Worm (Caenorhabditis elegans) whole organism, mixed stage, embryonic: Measurements from ENCODE around the gene fbxa-131.

Source experiments
- M03D4.4 ChIP-seq: sonication (generic microtip); optimal IDR thresholded peaks from 2 replicates; lab custom pipeline; 2017; ENCODE audit warnings: mild to moderate bottlenecking, missing genetic modification characterization, missing compliant biosample characterization
- blmp-1 ChIP-seq: fragments of 150-350 bp; optimal IDR thresholded peaks from 2 replicates; lab custom pipeline; 2014; ENCODE audit warnings: missing biosample characterization, missing genetic modification characterization
- ceh-39 ChIP-seq: fragments of 150-350 bp; optimal IDR thresholded peaks from 2 replicates; lab custom pipeline; 2014; ENCODE audit warnings: missing biosample characterization, missing genetic modification characterization
- ceh-43 ChIP-seq: fragments of 200-800 bp; sonication (Bioruptor generic); optimal IDR thresholded peaks from 2 replicates; lab custom pipeline; 2018; ENCODE audit warnings: mild to moderate bottlenecking, missing genetic modification characterization, moderate library complexity, missing compliant biosample characterization
- ceh-83 ChIP-seq: fragments of 200-800 bp; sonication (Bioruptor generic); optimal IDR thresholded peaks from 2 replicates; lab custom pipeline; 2018; ENCODE audit warnings: mild to moderate bottlenecking, missing genetic modification characterization, missing compliant biosample characterization
- ces-1 ChIP-seq: fragments of 150-350 bp; optimal IDR thresholded peaks from 2 replicates; lab custom pipeline; 2014; ENCODE audit warnings: missing biosample characterization, missing genetic modification reagents, missing genetic modification characterization
- cnd-1 ChIP-seq: fragments of 200-800 bp; sonication (Bioruptor generic); optimal IDR thresholded peaks from 2 replicates; lab custom pipeline; 2018; ENCODE audit warnings: mild to moderate bottlenecking, missing genetic modification characterization, missing compliant biosample characterization
- drap-1 ChIP-seq: fragments of 200-800 bp; sonication (Bioruptor generic); optimal IDR thresholded peaks from 3 replicates; lab custom pipeline; 2018; ENCODE audit warnings: mild to moderate bottlenecking, missing genetic modification characterization, missing compliant biosample characterization
- elt-1 ChIP-seq: sonication (generic microtip); optimal IDR thresholded peaks from 2 replicates; lab custom pipeline; 2017; ENCODE audit warnings: missing genetic modification characterization, mild to moderate bottlenecking, missing compliant biosample characterization, antibody characterized with exemption, moderate library complexity, borderline replicate concordance; ENCODE audit not compliant: insufficient read depth
- elt-3 ChIP-seq: fragments of 150-350 bp; optimal IDR thresholded peaks from 2 replicates; lab custom pipeline; 2014; ENCODE audit warnings: missing biosample characterization, missing genetic modification characterization
- flh-1 ChIP-seq: fragments of 200-800 bp; sonication (Bioruptor generic); optimal IDR thresholded peaks from 2 replicates; lab custom pipeline; 2018; ENCODE audit warnings: mild to moderate bottlenecking, missing genetic modification characterization, moderate library complexity, missing compliant biosample characterization
- ham-2 ChIP-seq: fragments of 200-800 bp; sonication (Bioruptor generic); optimal IDR thresholded peaks from 2 replicates; lab custom pipeline; 2018; ENCODE audit warnings: mild to moderate bottlenecking, missing genetic modification characterization, missing compliant biosample characterization
- hlh-1 ChIP-seq: fragments of 150-350 bp; optimal IDR thresholded peaks from 2 replicates; lab custom pipeline; 2014; ENCODE audit warnings: missing biosample characterization, missing genetic modification reagents, missing genetic modification characterization
- lin-13 ChIP-seq: fragments of 150-350 bp; optimal IDR thresholded peaks from 2 replicates; lab custom pipeline; 2014; ENCODE audit warnings: missing biosample characterization, missing genetic modification characterization
- lin-32 ChIP-seq: fragments of 200-800 bp; sonication (Bioruptor generic); optimal IDR thresholded peaks from 2 replicates; lab custom pipeline; 2018; ENCODE audit warnings: mild to moderate bottlenecking, missing genetic modification characterization, missing compliant biosample characterization
- lsy-2 ChIP-seq: fragments of 150-350 bp; optimal IDR thresholded peaks from 2 replicates; lab custom pipeline; 2014; ENCODE audit warnings: missing biosample characterization, missing genetic modification characterization
- mab-5 ChIP-seq: fragments of 150-350 bp; optimal IDR thresholded peaks from 2 replicates; lab custom pipeline; 2014; ENCODE audit warnings: missing biosample characterization, missing genetic modification characterization
- mep-1 ChIP-seq: fragments of 150-350 bp; optimal IDR thresholded peaks from 2 replicates; lab custom pipeline; 2017; ENCODE audit warnings: missing biosample characterization, missing genetic modification reagents, missing genetic modification characterization, inconsistent platforms
- mls-2 ChIP-seq: sonication (generic microtip); optimal IDR thresholded peaks from 2 replicates; lab custom pipeline; 2016; ENCODE audit warnings: mild to moderate bottlenecking, missing genetic modification characterization, moderate library complexity, missing compliant biosample characterization
- nhr-12 ChIP-seq: fragments of 150-350 bp; optimal IDR thresholded peaks from 2 replicates; lab custom pipeline; 2014; ENCODE audit warnings: missing biosample characterization, missing genetic modification characterization
- nhr-2 ChIP-seq: fragments of 150-350 bp; optimal IDR thresholded peaks from 2 replicates; lab custom pipeline; 2014; ENCODE audit warnings: missing biosample characterization, missing genetic modification characterization
- nhr-237 ChIP-seq: fragments of 150-350 bp; optimal IDR thresholded peaks from 2 replicates; lab custom pipeline; 2014; ENCODE audit warnings: missing biosample characterization, missing genetic modification characterization
- nhr-28 ChIP-seq: fragments of 150-350 bp; optimal IDR thresholded peaks from 2 replicates; lab custom pipeline; 2014; ENCODE audit warnings: missing biosample characterization, missing genetic modification characterization
- nhr-76 ChIP-seq: sonication (generic microtip); optimal IDR thresholded peaks from 2 replicates; lab custom pipeline; 2017; ENCODE audit warnings: missing biosample characterization, missing genetic modification characterization
- sem-2 ChIP-seq: fragments of 200-800 bp; sonication (Bioruptor generic); optimal IDR thresholded peaks from 2 replicates; lab custom pipeline; 2018; ENCODE audit warnings: mild to moderate bottlenecking, missing genetic modification characterization, missing compliant biosample characterization
- tbx-8 ChIP-seq: fragments of 200-800 bp; sonication (Bioruptor generic); optimal IDR thresholded peaks from 2 replicates; lab custom pipeline; 2018; ENCODE audit warnings: mild to moderate bottlenecking, missing genetic modification characterization, moderate library complexity, missing compliant biosample characterization
- unc-120 ChIP-seq: sonication (generic microtip); optimal IDR thresholded peaks from 2 replicates; lab custom pipeline; 2017; ENCODE audit warnings: missing genetic modification characterization, missing compliant biosample characterization; ENCODE audit not compliant: poor library complexity, severe bottlenecking
- unc-39 ChIP-seq: fragments of 150-350 bp; optimal IDR thresholded peaks from 2 replicates; lab custom pipeline; 2014; ENCODE audit warnings: missing biosample characterization, missing genetic modification characterization
- unc-62 ChIP-seq: fragments of 150-350 bp; optimal IDR thresholded peaks from 2 replicates; lab custom pipeline; 2014; ENCODE audit warnings: missing biosample characterization, missing genetic modification reagents, missing genetic modification characterization
- zip-8 ChIP-seq: fragments of 150-350 bp; optimal IDR thresholded peaks from 2 replicates; lab custom pipeline; 2014; ENCODE audit warnings: missing biosample characterization, missing genetic modification characterization
- ztf-11 ChIP-seq: fragments of 150-350 bp; optimal IDR thresholded peaks from 2 replicates; lab custom pipeline; 2014; ENCODE audit warnings: missing biosample characterization, missing genetic modification characterization

Gene fbxa-131

DNA sequence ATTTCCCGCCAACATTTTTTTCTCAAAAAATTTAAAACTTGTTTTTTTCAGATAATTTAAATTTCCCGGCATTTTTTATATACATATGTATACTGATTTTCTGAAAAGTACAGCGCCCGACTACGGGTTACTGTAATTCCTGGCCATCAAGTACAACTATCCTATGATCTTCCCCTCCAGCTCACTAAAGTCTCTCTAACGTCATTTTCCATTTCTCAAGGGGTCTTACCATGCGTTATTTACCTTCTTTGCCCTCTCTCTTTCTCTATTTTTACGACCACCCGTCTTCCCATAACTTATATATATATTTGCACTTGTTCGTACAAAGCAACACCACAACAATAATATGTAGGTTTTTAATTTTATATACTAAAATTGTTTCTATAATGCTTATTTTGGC, 18.0 kb downstream of the fbxa-131 start, which contains the start of gene W04E12.9:
Gene W04E12.9 (plus strand): TSS at position 301 of the 400 bp plus-strand sequence.
- no peak for TF ChIP-seq mls-2

DNA sequence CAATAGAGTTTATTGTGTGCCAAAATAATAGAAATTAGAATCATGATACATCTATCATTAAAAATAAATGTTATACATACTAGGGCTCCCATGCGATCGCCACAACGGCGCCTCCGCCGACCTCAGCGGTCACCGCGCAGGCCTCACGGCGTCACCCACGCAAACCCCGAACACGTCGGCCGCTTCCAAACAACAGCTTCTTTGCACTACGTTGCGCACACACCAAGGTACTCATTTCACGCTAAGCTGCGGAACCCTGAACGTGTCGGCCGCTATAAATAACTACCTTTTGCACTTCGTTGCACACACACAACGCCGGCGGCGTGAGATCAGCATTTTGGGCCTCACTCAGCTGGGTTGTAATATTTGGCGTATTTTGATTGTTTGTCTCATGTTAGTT, 21.1 kb downstream of the fbxa-131 start:
- TF ChIP-seq mab-5 (tag; lab: Kevin White, UChicago) (no peak), lin-32 (GFP tag; lab: Kevin White, UChicago) (no peak), hlh-1 (tag; lab: Kevin White, UChicago) (no peak), ham-2 (GFP tag; lab: Kevin White, UChicago) (no peak), ceh-39 (tag; lab: Kevin White, UChicago) (no peak), mep-1 (tag; lab: Kevin White, UChicago) (no peak), blmp-1 (no peak), elt-3 (tag; lab: Kevin White, UChicago) (no peak), unc-120 (tag; lab: Kevin White, UChicago) (no peak), ceh-43 (GFP tag; lab: Kevin White, UChicago) (no peak)

DNA sequence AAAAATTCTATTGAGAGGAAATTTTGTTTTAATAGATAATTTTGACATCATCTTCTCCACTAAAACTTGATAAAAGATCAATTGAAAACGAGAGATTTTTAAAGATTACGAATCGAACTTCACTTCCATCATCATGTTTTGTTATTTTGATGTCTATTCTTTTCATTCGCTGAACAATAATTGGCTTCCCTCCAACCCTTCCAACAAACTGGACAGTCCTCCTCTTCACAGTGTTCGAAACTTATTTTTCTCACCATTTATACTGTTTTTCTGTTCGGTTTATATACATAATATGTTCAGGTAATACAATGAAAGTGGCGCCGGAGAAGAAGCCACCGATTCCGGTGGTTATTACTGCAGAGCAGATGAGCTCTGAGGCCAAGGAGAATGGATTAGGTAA, 22.5 kb downstream of the fbxa-131 start, which contains the start of gene M162.5:
Gene M162.5 (plus strand): TSS at position 301 of the 400 bp plus-strand sequence.
- TF ChIP-seq nhr-76 (tag; lab: Kevin White, UChicago), result no peak
- no peak for TF ChIP-seq ztf-11
- no peak for TF ChIP-seq drap-1 (GFP tag; lab: Kevin White, UChicago)
- no peak for TF ChIP-seq cnd-1

DNA sequence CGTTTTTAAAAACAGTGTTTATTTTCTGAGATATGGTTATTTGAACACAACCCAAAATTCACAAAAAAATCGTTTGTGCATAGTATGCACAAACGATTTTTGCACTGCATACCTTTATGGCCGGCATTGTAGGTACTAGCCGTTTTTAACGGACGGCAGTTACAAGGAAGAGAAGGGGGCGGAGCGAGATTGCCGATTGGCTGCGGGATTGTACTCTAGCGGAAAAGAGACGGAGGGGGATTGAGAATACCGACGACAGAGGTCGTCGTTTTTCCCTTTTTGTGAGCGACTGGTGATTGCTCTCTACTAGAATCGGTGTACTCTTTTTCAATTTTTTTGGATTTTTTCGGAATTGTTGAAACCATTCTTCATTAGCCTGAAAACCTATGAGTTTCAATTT, 29.5 kb downstream of the fbxa-131 start:
- TF ChIP-seq sem-2 (no peak), drap-1 (GFP tag; lab: Kevin White, UChicago) (no peak), nhr-2 (tag; lab: Kevin White, UChicago) (no peak), ztf-11 (no peak), nhr-76 (tag; lab: Kevin White, UChicago) (no peak), elt-1 (no peak), ham-2 (GFP tag; lab: Kevin White, UChicago) (no peak), nhr-28 (no peak), ceh-43 (GFP tag; lab: Kevin White, UChicago) (no peak), nhr-12 (tag; lab: Kevin White, UChicago) (no peak), flh-1 (no peak)

DNA sequence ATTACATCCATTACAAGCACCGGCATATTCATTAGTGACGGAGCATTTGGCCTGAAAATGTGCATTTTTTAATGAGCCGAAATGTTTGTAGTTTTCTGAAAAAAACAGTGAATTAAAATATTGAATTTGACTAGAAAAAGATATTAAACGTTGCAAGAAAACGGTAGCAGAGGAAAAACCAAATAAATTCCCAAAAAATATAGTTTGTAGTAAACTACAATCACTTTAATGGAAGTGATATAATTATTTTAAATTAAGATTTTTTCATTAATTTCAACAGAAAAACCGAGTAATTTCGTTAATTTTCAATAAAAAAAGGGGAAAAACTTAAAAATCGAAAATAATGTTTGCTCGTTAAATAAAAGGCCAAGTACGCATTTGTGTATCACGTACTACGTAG, 33.4 kb downstream of the fbxa-131 start, which contains the start of gene M162.15:
Gene M162.15 (minus strand): TSS at position 101 of the 400 bp plus-strand sequence.
- TF ChIP-seq nhr-237, result no peak
- no peak for TF ChIP-seq ceh-39 (tag; lab: Kevin White, UChicago)
- TF ChIP-seq flh-1, result no peak
- no peak for TF ChIP-seq lsy-2 (tag; lab: Kevin White, UChicago)

DNA sequence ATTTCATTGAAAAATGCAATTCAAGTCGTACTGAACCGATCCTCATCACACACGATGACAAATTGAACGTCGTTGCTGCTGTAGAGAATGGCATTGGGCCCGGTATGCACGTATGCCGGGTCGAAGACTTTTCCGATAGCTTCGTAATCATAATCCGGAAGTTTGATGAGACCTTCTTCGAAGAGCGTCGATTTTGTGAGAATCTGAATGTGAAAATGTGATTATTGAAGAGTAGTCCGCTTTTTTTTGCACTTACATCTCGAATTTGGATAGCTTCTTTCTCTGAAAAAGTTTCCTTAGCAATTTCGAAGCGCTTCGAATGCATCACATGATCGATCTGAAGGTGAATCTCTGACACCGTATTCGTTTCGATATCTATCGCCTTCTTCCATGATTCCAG, 39.0 kb downstream of the fbxa-131 start, which contains the start of gene fbxa-118:
Gene fbxa-118 (minus strand): TSS at position 101 of the 400 bp plus-strand sequence.
- TF ChIP-seq flh-1 (no peak), nhr-237 (no peak), ceh-83 (GFP tag; lab: Kevin White, UChicago) (no peak), elt-1 (no peak), unc-120 (tag; lab: Kevin White, UChicago) (no peak), mep-1 (tag; lab: Kevin White, UChicago) (no peak), lin-13 (tag; lab: Kevin White, UChicago) (no peak), lin-32 (GFP tag; lab: Kevin White, UChicago) (no peak), nhr-12 (tag; lab: Kevin White, UChicago) (no peak), zip-8 (tag; lab: Kevin White, UChicago) (no peak), tbx-8 (no peak)

DNA sequence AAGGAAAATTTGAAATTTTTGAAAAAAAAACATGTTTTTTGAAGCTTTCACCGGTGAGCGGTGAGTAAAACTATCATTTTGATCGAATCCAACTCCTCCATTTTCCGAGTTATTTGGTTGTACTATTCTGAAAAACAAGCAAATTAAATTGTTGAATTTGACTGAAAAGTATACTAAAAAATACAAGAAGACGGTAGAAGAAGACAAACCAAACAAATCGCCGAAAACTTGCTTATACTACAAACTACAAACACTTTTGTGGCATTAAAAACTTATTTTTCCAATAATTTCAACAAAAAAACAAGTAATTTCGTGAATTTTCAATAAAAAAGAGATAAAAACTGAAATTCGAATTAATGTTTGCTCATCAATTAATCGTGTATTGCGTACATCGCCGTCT, 40.4 kb downstream of the fbxa-131 start, which contains the start of gene fbxa-194:
Gene fbxa-194 (minus strand): TSS at position 101 of the 400 bp plus-strand sequence.
- no peak for TF ChIP-seq lsy-2 (tag; lab: Kevin White, UChicago)
- TF ChIP-seq sem-2, result no peak
- no peak for TF ChIP-seq ces-1 (GFP tag; lab: Kevin White, UChicago)
- no peak for TF ChIP-seq unc-39 (tag; lab: Kevin White, UChicago)
- TF ChIP-seq nhr-237, result no peak
- TF ChIP-seq mep-1 (tag; lab: Kevin White, UChicago), result no peak
- no peak for TF ChIP-seq ham-2 (GFP tag; lab: Kevin White, UChicago)
- TF ChIP-seq lin-32 (GFP tag; lab: Kevin White, UChicago), result no peak
- no peak for TF ChIP-seq lin-13 (tag; lab: Kevin White, UChicago)
- no peak for TF ChIP-seq zip-8 (tag; lab: Kevin White, UChicago)
- TF ChIP-seq drap-1 (GFP tag; lab: Kevin White, UChicago), result no peak
- no peak for TF ChIP-seq tbx-8
- no peak for TF ChIP-seq M03D4.4 (tag; lab: Kevin White, UChicago)
- TF ChIP-seq unc-62, result no peak
- no peak for TF ChIP-seq ztf-11
- TF ChIP-seq nhr-28, result no peak
- no peak for TF ChIP-seq ceh-43 (GFP tag; lab: Kevin White, UChicago)
